3 worm cellular contexts compared by ENCODE assay signal in the genomic region with DNA sequence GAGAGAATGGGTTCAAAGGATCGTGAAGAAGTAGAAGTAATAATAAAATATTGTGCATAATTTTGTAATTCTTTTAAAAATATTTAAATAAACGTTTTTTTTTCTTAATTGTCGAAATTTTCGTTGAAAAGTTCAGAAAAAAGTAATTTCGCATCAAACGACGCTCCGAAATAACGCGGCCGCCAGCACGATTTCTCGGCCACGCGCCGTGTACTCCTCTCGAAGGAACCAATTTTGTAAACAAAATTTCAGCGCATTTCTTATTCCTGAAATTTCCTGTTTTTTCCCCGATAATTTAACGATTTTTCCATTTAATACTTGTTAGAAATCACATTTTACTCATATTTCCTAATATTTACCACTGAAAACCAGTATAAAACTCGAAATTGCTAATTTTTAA.
A peak's percentile ranks its signal among the peaks of the same experiment; 100 is the strongest.
TF ChIP-seq lines count a peak whose summit lies in the region.

Gene Y38C1AA.12, plus strand, starts transcription at position 211 of the 400 bp plus-strand sequence.

TF ChIP-seq in whole organism, L1 larva, 84 proteins besides CTCF, POLR2A, EP300 and RAD21 (continued from another document and continues in another):
- peak; percentile 71; the same call in 1 of the 2 replicates for TF ChIP-seq mab-9 (GFP tag; IDR thresholded peaks at IDR 0.05; lab: Robert Waterston, UW)
- peak; percentile 33 for TF ChIP-seq nhr-237 (tag; optimal IDR thresholded peaks at IDR 0.05; lab: Kevin White, UChicago)
- peak; percentile 83 to 85 for TF ChIP-seq lin-35 (GFP tag; optimal IDR thresholded peaks at IDR 0.05; lab: Kevin White, UChicago)
- TF ChIP-seq nhr-19 (GFP tag; conservative IDR thresholded peaks at IDR 0.05; lab: Robert Waterston, UW), result peak; percentile 87
- TF ChIP-seq xbp-1 (tag; optimal IDR thresholded peaks at IDR 0.05; lab: Kevin White, UChicago), result peak; percentile 90
- no peak for TF ChIP-seq zag-1 (tag; optimal IDR thresholded peaks at IDR 0.05; lab: Kevin White, UChicago)
- TF ChIP-seq lir-3 (tag; optimal IDR thresholded peaks at IDR 0.05; lab: Kevin White, UChicago; ENCODE audit: poor library complexity), result peak; percentile 97
- TF ChIP-seq sptf-1 (tag; optimal IDR thresholded peaks at IDR 0.05; lab: Kevin White, UChicago), result no peak
- peak; percentile 94 for TF ChIP-seq nhr-47 (tag; optimal IDR thresholded peaks at IDR 0.05; lab: Kevin White, UChicago)
- peak; percentile 62 for TF ChIP-seq unc-130 (tag; optimal IDR thresholded peaks at IDR 0.05; lab: Kevin White, UChicago)
- peak; percentile 92 for TF ChIP-seq tbx-2 (tag; optimal IDR thresholded peaks at IDR 0.05; lab: Kevin White, UChicago)
- peak; percentile 90 for TF ChIP-seq sox-4 (tag; optimal IDR thresholded peaks at IDR 0.05; lab: Kevin White, UChicago)
- peak; percentile 94 for TF ChIP-seq nhr-71 (tag; optimal IDR thresholded peaks at IDR 0.05; lab: Kevin White, UChicago)
- TF ChIP-seq lsy-2 (tag; optimal IDR thresholded peaks at IDR 0.05; lab: Kevin White, UChicago), result peak; percentile 84 to 88
- TF ChIP-seq isw-1 (GFP tag; IDR thresholded peaks at IDR 0.05; lab: Robert Waterston, UW), result peak; percentile 79
- no peak for TF ChIP-seq unc-30 (tag; optimal IDR thresholded peaks at IDR 0.05; lab: Kevin White, UChicago)
- peak; percentile 59 to 79 (median 73) for TF ChIP-seq dpl-1 (GFP tag; optimal IDR thresholded peaks at IDR 0.05; lab: Kevin White, UChicago)
- TF ChIP-seq mdl-1 (tag; optimal IDR thresholded peaks at IDR 0.05; lab: Kevin White, UChicago), result peak in 1 of 2 experiments; percentile 56
- TF ChIP-seq nhr-76 (tag; optimal IDR thresholded peaks at IDR 0.05; lab: Kevin White, UChicago), result no peak
- TF ChIP-seq ceh-90 (tag; optimal IDR thresholded peaks at IDR 0.05; lab: Kevin White, UChicago), result peak; percentile 95
- no peak for TF ChIP-seq unc-62 (GFP tag; optimal IDR thresholded peaks at IDR 0.05; lab: Kevin White, UChicago)
- peak; percentile 50 for TF ChIP-seq nhr-77 (tag; optimal IDR thresholded peaks at IDR 0.05; lab: Kevin White, UChicago)
- no peak for TF ChIP-seq ets-5 (GFP tag; IDR thresholded peaks at IDR 0.05; lab: Robert Waterston, UW)
- TF ChIP-seq snpc-4 (tag; optimal IDR thresholded peaks at IDR 0.05; lab: Kevin White, UChicago), result peak; percentile 60
- TF ChIP-seq C16A3.4 (tag; optimal IDR thresholded peaks at IDR 0.05; lab: Kevin White, UChicago), result peak; percentile 80
- TF ChIP-seq nhr-20 (tag; optimal IDR thresholded peaks at IDR 0.05; lab: Kevin White, UChicago), result peak; percentile 92
- TF ChIP-seq vab-15 (tag; optimal IDR thresholded peaks at IDR 0.05; lab: Kevin White, UChicago), result peak; percentile 79
- TF ChIP-seq pag-3 (tag; optimal IDR thresholded peaks at IDR 0.05; lab: Kevin White, UChicago; ENCODE audit: borderline replicate concordance, insufficient read depth), result no peak
- TF ChIP-seq hlh-4 (tag; optimal IDR thresholded peaks at IDR 0.05; lab: Kevin White, UChicago), result peak; percentile 77
- peak; percentile 58 for TF ChIP-seq grh-1 (GFP tag; IDR thresholded peaks at IDR 0.05; lab: Robert Waterston, UW)
- peak in 2 of 6 experiments; percentile 14 to 32 for TF ChIP-seq elt-3 (tag; optimal IDR thresholded peaks at IDR 0.05; lab: Kevin White, UChicago)
- TF ChIP-seq jun-1 (tag; optimal IDR thresholded peaks at IDR 0.05; lab: Kevin White, UChicago), result peak; percentile 46
- peak; percentile 44 for TF ChIP-seq fkh-10 (GFP tag; optimal IDR thresholded peaks at IDR 0.05; lab: Kevin White, UChicago)
- no peak for TF ChIP-seq ceh-63 (GFP tag; optimal IDR thresholded peaks at IDR 0.05; lab: Kevin White, UChicago)
- TF ChIP-seq F16B12.6 (tag; optimal IDR thresholded peaks at IDR 0.05; lab: Kevin White, UChicago), result peak; percentile 46
- TF ChIP-seq dsc-1 (tag; optimal IDR thresholded peaks at IDR 0.05; lab: Kevin White, UChicago), result peak; percentile 93
- peak; percentile 54 for TF ChIP-seq ceh-8 (GFP tag; optimal IDR thresholded peaks at IDR 0.05; lab: Kevin White, UChicago)
- peak; percentile 27 for TF ChIP-seq nhr-11 (tag; optimal IDR thresholded peaks at IDR 0.05; lab: Kevin White, UChicago)
- TF ChIP-seq tlp-1 (tag; optimal IDR thresholded peaks at IDR 0.05; lab: Kevin White, UChicago), result no peak
- peak; percentile 13 for TF ChIP-seq ztf-4 (tag; optimal IDR thresholded peaks at IDR 0.05; lab: Kevin White, UChicago)
- no peak for TF ChIP-seq mef-2 (tag; optimal IDR thresholded peaks at IDR 0.05; lab: Kevin White, UChicago)
- TF ChIP-seq sup-37 (GFP tag; optimal IDR thresholded peaks at IDR 0.05; lab: Kevin White, UChicago), result peak; percentile 9

TF ChIP-seq in whole organism, L3 larva, 47 proteins besides CTCF, POLR2A, EP300 and RAD21 (continued from another document):
- TF ChIP-seq elt-1 (tag; optimal IDR thresholded peaks at IDR 0.05; lab: Kevin White, UChicago) (no peak), jun-1 (tag; optimal IDR thresholded peaks at IDR 0.05; lab: Kevin White, UChicago) (no peak), nhr-67 (tag; optimal IDR thresholded peaks at IDR 0.05; lab: Kevin White, UChicago) (no peak), lin-15B (tag; optimal IDR thresholded peaks at IDR 0.05; lab: Kevin White, UChicago) (peak; percentile 90), hmg-11 (tag; optimal IDR thresholded peaks at IDR 0.05; lab: Kevin White, UChicago) (peak; percentile 64), pqm-1 (tag; optimal IDR thresholded peaks at IDR 0.05; lab: Kevin White, UChicago) (peak; percentile 5), fkh-2 (tag; optimal IDR thresholded peaks at IDR 0.05; lab: Kevin White, UChicago) (no peak), snpc-4 (tag; optimal IDR thresholded peaks at IDR 0.05; lab: Kevin White, UChicago) (peak; percentile 86), eor-1 (tag; optimal IDR thresholded peaks at IDR 0.05; lab: Kevin White, UChicago) (peak in 1 of 2 experiments; percentile 36), nfya-1 (tag; optimal IDR thresholded peaks at IDR 0.05; lab: Kevin White, UChicago; ENCODE audit: insufficient read depth) (peak; percentile 74), ceh-16 (tag; optimal IDR thresholded peaks at IDR 0.05; lab: Kevin White, UChicago) (no peak), ama-1 (optimal IDR thresholded peaks at IDR 0.05; lab: Kevin White, UChicago) (no peak), elt-3 (tag; optimal IDR thresholded peaks at IDR 0.05; lab: Kevin White, UChicago) (no peak), sea-2 (GFP tag; optimal IDR thresholded peaks at IDR 0.05; lab: Kevin White, UChicago) (no peak), nhr-28 (tag; optimal IDR thresholded peaks at IDR 0.05; lab: Kevin White, UChicago) (no peak), tbx-2 (tag; optimal IDR thresholded peaks at IDR 0.05; lab: Kevin White, UChicago) (peak; percentile 32), elt-2 (tag; optimal IDR thresholded peaks at IDR 0.05; lab: Kevin White, UChicago) (peak; percentile 33), nhr-23 (tag; optimal IDR thresholded peaks at IDR 0.05; lab: Kevin White, UChicago) (peak; percentile 85), fos-1 (tag; optimal IDR thresholded peaks at IDR 0.05; lab: Kevin White, UChicago) (no peak), ceh-9 (tag; optimal IDR thresholded peaks at IDR 0.05; lab: Kevin White, UChicago) (no peak), nhr-43 (tag; optimal IDR thresholded peaks at IDR 0.05; lab: Kevin White, UChicago; ENCODE audit: poor library complexity, severe bottlenecking) (peak; percentile 94), egl-5 (tag; optimal IDR thresholded peaks at IDR 0.05; lab: Kevin White, UChicago) (no peak), nhr-25 (tag; optimal IDR thresholded peaks at IDR 0.05; lab: Kevin White, UChicago) (peak; percentile 53), ceh-28 (tag; optimal IDR thresholded peaks at IDR 0.05; lab: Kevin White, UChicago) (no peak), aly-2 (tag; optimal IDR thresholded peaks at IDR 0.05; lab: Kevin White, UChicago) (no peak), ztf-4 (tag; optimal IDR thresholded peaks at IDR 0.05; lab: Kevin White, UChicago) (no peak), daf-12 (tag; optimal IDR thresholded peaks at IDR 0.05; lab: Kevin White, UChicago) (no peak), skn-1 (tag; optimal IDR thresholded peaks at IDR 0.05; lab: Kevin White, UChicago) (no peak)

TF ChIP-seq in whole organism, young adult, 124 proteins besides CTCF, POLR2A, EP300 and RAD21 (continued from another document):
- TF ChIP-seq F37B4.10 (GFP tag; IDR thresholded peaks at IDR 0.05; lab: Robert Waterston, UW) (no peak), tlf-1 (GFP tag; optimal IDR thresholded peaks at IDR 0.05; lab: Kevin White, UChicago) (peak; percentile 48), C17E4.6 (GFP tag; IDR thresholded peaks at IDR 0.05; lab: Robert Waterston, UW) (no peak), bed-2 (GFP tag; IDR thresholded peaks at IDR 0.05; lab: Robert Waterston, UW) (0 out of 2 replicates have a peak, but pooled peaks have one; percentile 75), Y95B8A.8 (GFP tag; IDR thresholded peaks at IDR 0.05; lab: Robert Waterston, UW) (no peak), F57C9.4 (tag; optimal IDR thresholded peaks at IDR 0.05; lab: Kevin White, UChicago) (peak; percentile 31), B0261.1 (tag; optimal IDR thresholded peaks at IDR 0.05; lab: Kevin White, UChicago) (peak; percentile 3), hrde-1 (tag; optimal IDR thresholded peaks at IDR 0.05; lab: Kevin White, UChicago; ENCODE audit: borderline replicate concordance) (peak; percentile 44), ztf-28 (GFP tag; IDR thresholded peaks at IDR 0.05; lab: Robert Waterston, UW) (peak; percentile 63; the same call in 1 of the 2 replicates), die-1 (tag; optimal IDR thresholded peaks at IDR 0.05; lab: Kevin White, UChicago) (no peak), C06A6.2 (GFP tag; conservative IDR thresholded peaks at IDR 0.05; lab: Robert Waterston, UW) (no peak), ZK185.1 (tag; optimal IDR thresholded peaks at IDR 0.05; lab: Kevin White, UChicago; ENCODE audit: poor library complexity, severe bottlenecking) (peak; percentile 93), mes-4 (tag; optimal IDR thresholded peaks at IDR 0.05; lab: Kevin White, UChicago) (no peak), Y53F4B.3 (GFP tag; IDR thresholded peaks at IDR 0.05; lab: Robert Waterston, UW) (no peak), hmg-20 (GFP tag; IDR thresholded peaks at IDR 0.05; lab: Robert Waterston, UW) (peak; percentile 63; the same call in 1 of the 2 replicates), Y67H2A.10 (GFP tag; conservative IDR thresholded peaks at IDR 0.05; lab: Robert Waterston, UW) (peak; percentile 66; the same call in 1 of the 2 replicates), him-1 (tag; optimal IDR thresholded peaks at IDR 0.05; lab: Kevin White, UChicago) (peak; percentile 84), lag-1 (GFP tag; IDR thresholded peaks at IDR 0.05; lab: Robert Waterston, UW) (no peak), lin-35 (GFP tag; optimal IDR thresholded peaks at IDR 0.05; lab: Kevin White, UChicago) (peak in 1 of 3 experiments; percentile 36), athp-1 (tag; optimal IDR thresholded peaks at IDR 0.05; lab: Kevin White, UChicago) (peak; percentile 77), Y53G8AR.9 (GFP tag; conservative IDR thresholded peaks at IDR 0.05; lab: Robert Waterston, UW) (peak; percentile 46; the same call in 1 of the 2 replicates), madf-3 (GFP tag; IDR thresholded peaks at IDR 0.05; lab: Robert Waterston, UW) (peak; percentile 87), zfh-2 (GFP tag; conservative IDR thresholded peaks at IDR 0.05; lab: Robert Waterston, UW) (no peak), F10E7.11 (tag; optimal IDR thresholded peaks at IDR 0.05; lab: Kevin White, UChicago) (peak; percentile 46), ets-4 (GFP tag; optimal IDR thresholded peaks at IDR 0.05; lab: Kevin White, UChicago) (no peak), snpc-1.3 (tag; optimal IDR thresholded peaks at IDR 0.05; lab: Kevin White, UChicago; ENCODE audit: insufficient read depth) (no peak), cebp-2 (GFP tag; IDR thresholded peaks at IDR 0.05; lab: Robert Waterston, UW) (no peak), unc-130 (GFP tag; optimal IDR thresholded peaks at IDR 0.05; lab: Kevin White, UChicago) (peak; percentile 89), sea-2 (GFP tag; IDR thresholded peaks at IDR 0.05; lab: Robert Waterston, UW) (no peak), attf-5 (GFP tag; optimal IDR thresholded peaks at IDR 0.05; lab: Kevin White, UChicago) (peak; percentile 79), dox-1 (GFP tag; IDR thresholded peaks at IDR 0.05; lab: Robert Waterston, UW) (peak; percentile 86), ztf-18 (tag; optimal IDR thresholded peaks at IDR 0.05; lab: Kevin White, UChicago) (peak; percentile 26), F23B12.7 (tag; optimal IDR thresholded peaks at IDR 0.05; lab: Kevin White, UChicago; ENCODE audit: insufficient read depth) (peak; percentile 41), F22D6.2 (tag; optimal IDR thresholded peaks at IDR 0.05; lab: Kevin White, UChicago) (peak; percentile 55), ceh-100 (GFP tag; IDR thresholded peaks at IDR 0.05; lab: Robert Waterston, UW) (peak; percentile 67), lin-26 (GFP tag; IDR thresholded peaks at IDR 0.05; lab: Robert Waterston, UW) (0 out of 2 replicates have a peak, but pooled peaks have one; percentile 19), ekl-4 (GFP tag; IDR thresholded peaks at IDR 0.05; lab: Robert Waterston, UW) (peak; percentile 23; the same call in 1 of the 2 replicates), lir-1 (GFP tag; conservative IDR thresholded peaks at IDR 0.05; lab: Robert Waterston, UW) (0 out of 2 replicates have a peak, but pooled peaks have one; percentile 40), lsl-1 (GFP tag; optimal IDR thresholded peaks at IDR 0.05; lab: Kevin White, UChicago) (peak; percentile 47), hlh-12 (tag; optimal IDR thresholded peaks at IDR 0.05; lab: Kevin White, UChicago) (peak; percentile 23), aptf-2 (GFP tag; conservative IDR thresholded peaks at IDR 0.05; lab: Robert Waterston, UW) (peak; percentile 61; the same call in 1 of the 2 replicates), mcd-1 (GFP tag; IDR thresholded peaks at IDR 0.05; lab: Robert Waterston, UW) (peak; percentile 78), ztf-25 (GFP tag; IDR thresholded peaks at IDR 0.05; lab: Robert Waterston, UW) (peak; percentile 83; the same call in 1 of the 2 replicates), dpl-1 (GFP tag; optimal IDR thresholded peaks at IDR 0.05; lab: Kevin White, UChicago) (peak; percentile 15), zim-3 (tag; optimal IDR thresholded peaks at IDR 0.05; lab: Kevin White, UChicago) (peak; percentile 98), ccch-3 (GFP tag; optimal IDR thresholded peaks at IDR 0.05; lab: Kevin White, UChicago) (peak; percentile 25), chd-7 (tag; optimal IDR thresholded peaks at IDR 0.05; lab: Kevin White, UChicago) (no peak), ceh-27 (GFP tag; optimal IDR thresholded peaks at IDR 0.05; lab: Kevin White, UChicago) (peak; percentile 88), xnd-1 (tag; optimal IDR thresholded peaks at IDR 0.05; lab: Kevin White, UChicago) (no peak), tbp1 (GFP tag; optimal IDR thresholded peaks at IDR 0.05; lab: Kevin White, UChicago) (peak; percentile 40), nhr-90 (tag; optimal IDR thresholded peaks at IDR 0.05; lab: Kevin White, UChicago) (no peak), nhr-80 (tag; optimal IDR thresholded peaks at IDR 0.05; lab: Kevin White, UChicago) (peak; percentile 11)
TF ChIP-seq in whole organism, young adult: peak in this region for 59.
